Fruit fly (Drosophila melanogaster) whole organism, pupa: ENCODE results near the gene CG3744.

Experiments used
- CG10348 ChIP-seq: fragments of 200-800 bp; sonication (Bioruptor generic); IDR thresholded peaks from 2 replicates; pipeline ENCODE4 v1.3.6; 2022; ENCODE audit warnings: missing biosample characterization, missing genetic modification characterization
- CG13204 ChIP-seq: fragments of 200-800 bp; sonication (Bioruptor generic); optimal IDR thresholded peaks from 2 replicates; lab custom pipeline; 2018; ENCODE audit warnings: missing biosample characterization, mild to moderate bottlenecking, missing genetic modification characterization, moderate library complexity
- CG14655 ChIP-seq: fragments of 200-800 bp; sonication (Bioruptor generic); optimal IDR thresholded peaks from 3 replicates; lab custom pipeline; 2017; ENCODE audit warnings: mild to moderate bottlenecking, missing biosample characterization, missing genetic modification reagents, missing genetic modification characterization
- CG15710 ChIP-seq: fragments of 200-800 bp; sonication (Bioruptor generic); optimal IDR thresholded peaks from 2 replicates; lab custom pipeline; 2018; ENCODE audit warnings: missing biosample characterization, mild to moderate bottlenecking, missing genetic modification characterization, moderate library complexity
- CG32121 ChIP-seq: fragments of 200-800 bp; sonication (Bioruptor generic); IDR thresholded peaks from 2 replicates; pipeline ENCODE4 v1.3.6; 2022; ENCODE audit warnings: missing biosample characterization, missing genetic modification characterization
- CG34367 ChIP-seq: fragments of 200-800 bp; sonication (Bioruptor generic); optimal IDR thresholded peaks from 2 replicates; lab custom pipeline; 2018; ENCODE audit warnings: missing biosample characterization, mild to moderate bottlenecking, missing genetic modification characterization
- CG8159 ChIP-seq: fragments of 200-800 bp; sonication (Bioruptor generic); optimal IDR thresholded peaks from 3 replicates; lab custom pipeline; 2018; ENCODE audit warnings: missing biosample characterization, mild to moderate bottlenecking, missing genetic modification characterization, moderate library complexity
- CG9948 ChIP-seq: fragments of 200-800 bp; sonication (Bioruptor generic); optimal IDR thresholded peaks from 2 replicates; lab custom pipeline; 2018; ENCODE audit warnings: missing biosample characterization, mild to moderate bottlenecking, missing genetic modification characterization, moderate library complexity
- EcR ChIP-seq: fragments of 200-800 bp; sonication (Bioruptor generic); optimal IDR thresholded peaks from 3 replicates; lab custom pipeline; 2019; ENCODE audit warnings: missing biosample characterization, missing genetic modification characterization, mild to moderate bottlenecking, moderate library complexity, missing genetic modification reagents
- Ets98B ChIP-seq: fragments of 200-800 bp; sonication (Bioruptor generic); IDR thresholded peaks from 2 replicates; pipeline ENCODE4 v1.3.6; 2022; ENCODE audit warnings: missing biosample characterization, missing genetic modification characterization
- Pif1A ChIP-seq: fragments of 200-800 bp; sonication (Bioruptor generic); optimal IDR thresholded peaks from 3 replicates; lab custom pipeline; 2016; ENCODE audit warnings: missing biosample characterization, missing genetic modification characterization
- Pif1B ChIP-seq: fragments of 200-800 bp; sonication (Bioruptor generic); optimal IDR thresholded peaks from 3 replicates; lab custom pipeline; 2016; ENCODE audit warnings: missing biosample characterization, missing genetic modification characterization
- fd96Ca ChIP-seq: fragments of 200-800 bp; sonication (Bioruptor generic); IDR thresholded peaks from 3 replicates; pipeline ENCODE4 v1.3.6; 2022; ENCODE audit warnings: missing biosample characterization, missing genetic modification characterization

- TF ChIP-seq CG15710 (tag; lab: Kevin White, UChicago) (no peak), CG14655 (no peak), CG8159 (tag; lab: Kevin White, UChicago) (no peak), Pif1B (no peak), CG9948 (tag; lab: Kevin White, UChicago) (no peak), Ets98B (GFP tag; lab: Robert Waterston, UW) (peak; percentile 41; the same call in 1 of the 2 replicates), CG34367 (no peak), Pif1A (no peak), CG32121 (GFP tag; lab: Robert Waterston, UW) (no peak), EcR (GFP tag; lab: Kevin White, UChicago) (peak; percentile 46), CG10348 (GFP tag; lab: Robert Waterston, UW) (no peak), CG13204 (GFP tag; lab: Kevin White, UChicago) (peak; percentile 19), fd96Ca (0 out of 3 replicates have a peak, but pooled peaks have one; percentile 48)
Measured at dm6 chr3R:24894419-24895206, 18.2 kb upstream of the CG3744 start, which contains the start of the genes CG31121 and CG11069.
